Fruit fly (Drosophila melanogaster) whole organism, embryonic: ENCODE data around the gene CG6149.
A peak's percentile ranks its signal among the peaks of the same experiment; 100 is the strongest.

Experiments
- CG1792 ChIP-seq: fragments of 200-800 bp; sonication (Bioruptor generic); optimal IDR thresholded peaks from 2 replicates; lab custom pipeline; 2016; ENCODE audit warnings: missing biosample characterization, missing genetic modification characterization
- CG4820 ChIP-seq: fragments of 200-800 bp; sonication (Bioruptor generic); optimal IDR thresholded peaks from 3 replicates; lab custom pipeline; 2016; ENCODE audit warnings: missing biosample characterization, missing genetic modification characterization
- HLH4C ChIP-seq: fragments of 200-800 bp; sonication (Bioruptor generic); IDR thresholded peaks from 3 replicates; pipeline ENCODE4 v1.3.6; 2022; ENCODE audit warnings: missing biosample characterization, missing genetic modification characterization; ENCODE audit not compliant: partially characterized antibody
- jigr1 ChIP-seq: fragments of 200-800 bp; sonication (Bioruptor generic); IDR thresholded peaks from 3 replicates; pipeline ENCODE4 v1.3.6; 2022; ENCODE audit warnings: missing biosample characterization, missing genetic modification characterization
- z ChIP-seq: fragments of 200-800 bp; sonication (Bioruptor generic); IDR thresholded peaks from 3 replicates; pipeline ENCODE4 v1.3.6; 2022; ENCODE audit warnings: missing biosample characterization, missing genetic modification characterization

DNA sequence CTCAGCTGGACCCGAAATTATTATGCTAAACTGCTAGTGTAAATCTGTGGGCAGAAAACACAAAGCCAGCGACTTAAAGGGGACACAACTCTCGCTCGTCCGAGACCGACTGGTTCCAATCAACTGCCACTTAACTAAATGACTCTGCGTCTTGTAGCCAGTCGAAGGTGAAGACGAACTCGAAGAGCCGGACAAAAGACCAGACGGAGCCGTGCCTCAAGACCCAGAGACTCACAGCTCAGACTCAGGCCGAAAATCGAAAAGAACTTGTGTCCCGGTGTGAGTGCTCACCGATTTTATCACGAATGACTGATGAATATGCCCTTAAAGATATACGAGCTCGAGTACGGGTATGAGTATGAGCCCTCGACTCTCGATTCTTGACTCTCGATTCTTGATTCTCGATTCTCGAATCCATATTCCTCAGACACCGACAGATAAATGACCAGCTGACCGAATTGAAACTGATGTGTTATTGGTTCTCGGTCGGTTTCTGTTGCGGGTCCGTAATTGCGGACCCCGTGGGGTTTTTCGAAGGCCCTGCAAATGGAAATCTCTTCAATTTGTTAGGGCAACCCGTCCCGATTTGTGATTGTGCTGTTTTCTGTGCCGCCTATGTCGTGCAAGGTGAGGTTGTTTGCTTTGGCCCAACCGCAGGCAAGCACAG, 28.6 kb downstream of the CG6149 start:
- no peak for TF ChIP-seq CG1792 (GFP tag; lab: Kevin White, UChicago)
- 0 out of 3 replicates have a peak, but pooled peaks have one; percentile 31 for TF ChIP-seq HLH4C (GFP tag; lab: Robert Waterston, UW)
- TF ChIP-seq z: no peak
- TF ChIP-seq CG4820: no peak
- no peak for TF ChIP-seq jigr1 (GFP tag; lab: Robert Waterston, UW)
